Worm (Caenorhabditis elegans) whole organism, early embryonic: ENCODE results near the gene Y69A2AR.18.

Source experiments
- B0310.2 ChIP-seq: sonication (generic microtip); optimal IDR thresholded peaks from 2 replicates; lab custom pipeline; 2016; ENCODE audit warnings: mild to moderate bottlenecking, missing genetic modification characterization, missing compliant biosample characterization
- F13C5.2 ChIP-seq: sonication (generic microtip); optimal IDR thresholded peaks from 2 replicates; lab custom pipeline; 2017; ENCODE audit warnings: mild to moderate bottlenecking, missing genetic modification characterization, inconsistent platforms, missing compliant biosample characterization
- aly-1 ChIP-seq: sonication (generic microtip); optimal IDR thresholded peaks from 2 replicates; lab custom pipeline; 2016; ENCODE audit warnings: missing genetic modification characterization, missing compliant biosample characterization
- ama-1 ChIP-seq: fragments of 150-350 bp; optimal IDR thresholded peaks from 2 replicates; lab custom pipeline; 2014
- ceh-13 ChIP-seq: fragments of 200-800 bp; sonication (Bioruptor generic); optimal IDR thresholded peaks from 2 replicates; lab custom pipeline; 2018; ENCODE audit warnings: mild to moderate bottlenecking, missing genetic modification characterization, missing compliant biosample characterization
- ceh-36 ChIP-seq: sonication (generic microtip); optimal IDR thresholded peaks from 2 replicates; lab custom pipeline; 2016; ENCODE audit warnings: missing genetic modification characterization, inconsistent platforms, missing compliant biosample characterization
- ets-7 ChIP-seq: sonication (generic microtip); optimal IDR thresholded peaks from 2 replicates; lab custom pipeline; 2016; ENCODE audit warnings: missing genotype, missing genetic modification characterization, missing compliant biosample characterization
- flt-1 ChIP-seq: fragments of 200-800 bp; sonication (Bioruptor generic); IDR thresholded peaks from 2 replicates; pipeline ENCODE4 v1.3.6; 2022; ENCODE audit warnings: missing genetic modification characterization, missing compliant biosample characterization
- hmbx-1 ChIP-seq: sonication (generic microtip); optimal IDR thresholded peaks from 2 replicates; lab custom pipeline; 2016; ENCODE audit warnings: mild to moderate bottlenecking, missing genetic modification characterization, missing compliant biosample characterization
- hmg-4 ChIP-seq: fragments of 200-800 bp; sonication (Bioruptor generic); optimal IDR thresholded peaks from 2 replicates; lab custom pipeline; 2018; ENCODE audit warnings: mild to moderate bottlenecking, missing genetic modification characterization, missing compliant biosample characterization
- hnd-1 ChIP-seq: sonication (generic microtip); optimal IDR thresholded peaks from 2 replicates; lab custom pipeline; 2016; ENCODE audit warnings: missing genetic modification characterization, missing compliant biosample characterization
- pes-1 ChIP-seq: fragments of 200-800 bp; sonication (Bioruptor generic); IDR thresholded peaks from 2 replicates; pipeline ENCODE4 v1.3.6; 2022; ENCODE audit warnings: missing genetic modification reagents, missing genetic modification characterization, missing compliant biosample characterization
- scrt-1 ChIP-seq: fragments of 200-800 bp; sonication (Bioruptor generic); IDR thresholded peaks from 2 replicates; pipeline ENCODE4 v1.3.6; 2022; ENCODE audit warnings: missing genetic modification characterization, missing compliant biosample characterization
- sea-1 ChIP-seq: fragments of 200-800 bp; sonication (Bioruptor generic); conservative IDR thresholded peaks from 2 replicates; pipeline ENCODE4 v1.3.6; 2022; ENCODE audit warnings: missing genetic modification characterization, missing compliant biosample characterization
- tbx-11 ChIP-seq: fragments of 200-800 bp; sonication (Bioruptor generic); IDR thresholded peaks from 2 replicates; pipeline ENCODE4 v1.3.6; 2022; ENCODE audit warnings: missing genetic modification characterization, missing compliant biosample characterization
- tbx-37 ChIP-seq: fragments of 200-800 bp; sonication (Bioruptor generic); conservative IDR thresholded peaks from 2 replicates; pipeline ENCODE4 v1.3.6; 2022; ENCODE audit warnings: missing genetic modification reagents, missing genetic modification characterization, missing compliant biosample characterization
- tra-4 ChIP-seq: sonication (generic microtip); optimal IDR thresholded peaks from 2 replicates; lab custom pipeline; 2017; ENCODE audit warnings: missing genetic modification characterization, missing compliant biosample characterization

Y69A2AR.18 gene

ce11 chrIV:2467378-2467777 is 28.2 kb upstream of the Y69A2AR.18 start, which contains the start of gene ilys-2:
ilys-2 (plus strand) TSS chrIV:2467678.
- no peak for TF ChIP-seq tbx-37 (GFP tag; lab: Robert Waterston, UW)
- TF ChIP-seq aly-1 (tag; lab: Kevin White, UChicago): no peak
- TF ChIP-seq hmg-4 (GFP tag; lab: Kevin White, UChicago): no peak
- TF ChIP-seq scrt-1 (GFP tag; lab: Robert Waterston, UW): no peak
- TF ChIP-seq ceh-36: no peak
- no peak for TF ChIP-seq tbx-11 (GFP tag; lab: Robert Waterston, UW)
- no peak for TF ChIP-seq sea-1 (GFP tag; lab: Robert Waterston, UW)
- no peak for TF ChIP-seq hmbx-1 (tag; lab: Kevin White, UChicago)
- no peak for TF ChIP-seq ama-1
- TF ChIP-seq pes-1 (GFP tag; lab: Robert Waterston, UW): no peak
- TF ChIP-seq flt-1: no peak
- no peak for TF ChIP-seq hnd-1 (tag; lab: Kevin White, UChicago)
- no peak for TF ChIP-seq F13C5.2
- no peak for TF ChIP-seq tra-4 (tag; lab: Kevin White, UChicago)
- TF ChIP-seq ets-7 (tag; lab: Kevin White, UChicago): no peak
- no peak for TF ChIP-seq ceh-13 (GFP tag; lab: Kevin White, UChicago)
- no peak for TF ChIP-seq B0310.2 (tag; lab: Kevin White, UChicago)

ce11 chrIV:2470114-2470513 is 25.4 kb upstream of the Y69A2AR.18 start, which contains the start of gene ilys-1:
ilys-1 (plus strand) TSS chrIV:2470414.
- TF ChIP-seq aly-1 (tag; lab: Kevin White, UChicago) (no peak), ama-1 (no peak), flt-1 (no peak), hmbx-1 (tag; lab: Kevin White, UChicago) (no peak), ets-7 (tag; lab: Kevin White, UChicago) (no peak), pes-1 (GFP tag; lab: Robert Waterston, UW) (no peak), tbx-37 (GFP tag; lab: Robert Waterston, UW) (no peak), F13C5.2 (no peak), ceh-36 (no peak), scrt-1 (GFP tag; lab: Robert Waterston, UW) (no peak), ceh-13 (GFP tag; lab: Kevin White, UChicago) (no peak), hmg-4 (GFP tag; lab: Kevin White, UChicago) (no peak), B0310.2 (tag; lab: Kevin White, UChicago) (no peak), tra-4 (tag; lab: Kevin White, UChicago) (no peak), hnd-1 (tag; lab: Kevin White, UChicago) (no peak), sea-1 (GFP tag; lab: Robert Waterston, UW) (no peak), tbx-11 (GFP tag; lab: Robert Waterston, UW) (no peak)

- TF ChIP-seq tra-4 (tag; lab: Kevin White, UChicago): no peak
- TF ChIP-seq hmg-4 (GFP tag; lab: Kevin White, UChicago): no peak
- no peak for TF ChIP-seq ets-7 (tag; lab: Kevin White, UChicago)
- no peak for TF ChIP-seq ceh-36
- TF ChIP-seq hnd-1 (tag; lab: Kevin White, UChicago): no peak
- TF ChIP-seq flt-1: no peak
- TF ChIP-seq aly-1 (tag; lab: Kevin White, UChicago): no peak
Measured at ce11 chrIV:2476386-2476785, 19.1 kb upstream of the Y69A2AR.18 start, which contains the start of gene grd-16. grd-16 (plus strand) TSS chrIV:2476686.

- TF ChIP-seq tra-4 (tag; lab: Kevin White, UChicago): no peak
- no peak for TF ChIP-seq scrt-1 (GFP tag; lab: Robert Waterston, UW)
- no peak for TF ChIP-seq ama-1
- TF ChIP-seq hmg-4 (GFP tag; lab: Kevin White, UChicago): no peak
- no peak for TF ChIP-seq sea-1 (GFP tag; lab: Robert Waterston, UW)
- TF ChIP-seq ceh-36: no peak
- no peak for TF ChIP-seq ets-7 (tag; lab: Kevin White, UChicago)
- no peak for TF ChIP-seq B0310.2 (tag; lab: Kevin White, UChicago)
- no peak for TF ChIP-seq F13C5.2
- TF ChIP-seq tbx-37 (GFP tag; lab: Robert Waterston, UW): no peak
- no peak for TF ChIP-seq tbx-11 (GFP tag; lab: Robert Waterston, UW)
Measured at ce11 chrIV:2481955-2482354, 13.6 kb upstream of the Y69A2AR.18 start, which contains the start of gene Y69A2AL.2. Y69A2AL.2 (plus strand) TSS chrIV:2482255.

- TF ChIP-seq tra-4 (tag; lab: Kevin White, UChicago): no peak
- TF ChIP-seq ceh-36: no peak
- TF ChIP-seq flt-1: no peak
- TF ChIP-seq hmbx-1 (tag; lab: Kevin White, UChicago): no peak
- TF ChIP-seq sea-1 (GFP tag; lab: Robert Waterston, UW): no peak
- no peak for TF ChIP-seq B0310.2 (tag; lab: Kevin White, UChicago)
- no peak for TF ChIP-seq ceh-13 (GFP tag; lab: Kevin White, UChicago)
- TF ChIP-seq pes-1 (GFP tag; lab: Robert Waterston, UW): no peak
- TF ChIP-seq tbx-11 (GFP tag; lab: Robert Waterston, UW): no peak
- TF ChIP-seq tbx-37 (GFP tag; lab: Robert Waterston, UW): no peak
- no peak for TF ChIP-seq hmg-4 (GFP tag; lab: Kevin White, UChicago)
- no peak for TF ChIP-seq ama-1
- no peak for TF ChIP-seq hnd-1 (tag; lab: Kevin White, UChicago)
Measured at ce11 chrIV:2488520-2488919, 7.0 kb upstream of the Y69A2AR.18 start, which contains the start of gene Y69A2AR.19. Y69A2AR.19 (plus strand) TSS chrIV:2488820.

ce11 chrIV:2496084-2496483 is 549 bp downstream of the Y69A2AR.18 start:
- no peak for TF ChIP-seq ets-7 (tag; lab: Kevin White, UChicago)

- TF ChIP-seq ceh-13 (GFP tag; lab: Kevin White, UChicago) (no peak), hmg-4 (GFP tag; lab: Kevin White, UChicago) (no peak), tbx-37 (GFP tag; lab: Robert Waterston, UW) (no peak), tbx-11 (GFP tag; lab: Robert Waterston, UW) (no peak), flt-1 (no peak), B0310.2 (tag; lab: Kevin White, UChicago) (no peak), hnd-1 (tag; lab: Kevin White, UChicago) (no peak), scrt-1 (GFP tag; lab: Robert Waterston, UW) (no peak), hmbx-1 (tag; lab: Kevin White, UChicago) (no peak), tra-4 (tag; lab: Kevin White, UChicago) (no peak), ceh-36 (no peak), sea-1 (GFP tag; lab: Robert Waterston, UW) (no peak), F13C5.2 (no peak), aly-1 (tag; lab: Kevin White, UChicago) (no peak)
Measured at ce11 chrIV:2497615-2498183, 2.2 kb downstream of the Y69A2AR.18 start, which contains the start of gene Y69A2AR.16. Y69A2AR.16 (plus strand) TSS chrIV:2497803.
